Worm (Caenorhabditis elegans) whole organism, L2 larva: Measurements from ENCODE around the gene copz-1.

Experiments
- C34F6.9 ChIP-seq: fragments of 150-350 bp; optimal IDR thresholded peaks from 2 replicates; lab custom pipeline; 2014; ENCODE audit warnings: missing biosample characterization, missing genetic modification characterization
- F13H6.1 ChIP-seq: sonication (generic microtip); optimal IDR thresholded peaks from 2 replicates; lab custom pipeline; 2016; ENCODE audit warnings: missing genetic modification characterization, missing compliant biosample characterization
- R02D3.7 ChIP-seq: fragments of 150-350 bp; optimal IDR thresholded peaks from 2 replicates; lab custom pipeline; 2014; ENCODE audit warnings: missing biosample characterization, missing genetic modification characterization
- Y55F3AM.14 ChIP-seq: fragments of 200-800 bp; sonication (Bioruptor generic); optimal IDR thresholded peaks from 2 replicates; lab custom pipeline; 2018; ENCODE audit warnings: mild to moderate bottlenecking, missing genetic modification characterization, missing compliant biosample characterization
- ZK546.5 ChIP-seq: sonication (generic microtip); optimal IDR thresholded peaks from 2 replicates; lab custom pipeline; 2017; ENCODE audit warnings: missing biosample characterization, missing genetic modification characterization
- alr-1 ChIP-seq: fragments of 150-350 bp; optimal IDR thresholded peaks from 2 replicates; lab custom pipeline; 2014; ENCODE audit warnings: missing biosample characterization, missing genetic modification characterization
- aly-2 ChIP-seq: fragments of 150-350 bp; optimal IDR thresholded peaks from 2 replicates; lab custom pipeline; 2014; ENCODE audit warnings: missing biosample characterization, missing genetic modification characterization
- ama-1 ChIP-seq: fragments of 150-350 bp; optimal IDR thresholded peaks from 2 replicates; lab custom pipeline; 2018; ENCODE audit warnings: inconsistent platforms
- blmp-1 ChIP-seq: sonication (generic microtip); optimal IDR thresholded peaks from 2 replicates; lab custom pipeline; 2017; ENCODE audit warnings: missing genetic modification characterization, mild to moderate bottlenecking, missing compliant biosample characterization, antibody characterized with exemption, moderate library complexity; ENCODE audit not compliant: insufficient read depth
- ceh-16 ChIP-seq: fragments of 150-350 bp; optimal IDR thresholded peaks from 2 replicates; lab custom pipeline; 2014; ENCODE audit warnings: missing biosample characterization, missing genetic modification characterization
- ceh-82 ChIP-seq: fragments of 150-350 bp; optimal IDR thresholded peaks from 2 replicates; lab custom pipeline; 2014; ENCODE audit warnings: missing biosample characterization, missing genetic modification characterization
- crh-2 ChIP-seq: sonication (generic microtip); optimal IDR thresholded peaks from 2 replicates; lab custom pipeline; 2017; ENCODE audit warnings: missing biosample characterization, missing genetic modification characterization
- dmd-4 ChIP-seq: sonication (generic microtip); optimal IDR thresholded peaks from 2 replicates; lab custom pipeline; 2017; ENCODE audit warnings: missing biosample characterization, missing genetic modification characterization
- egl-27 ChIP-seq: sonication (generic microtip); optimal IDR thresholded peaks from 3 replicates; lab custom pipeline; 2017; ENCODE audit warnings: missing biosample characterization, missing genetic modification reagents, missing genetic modification characterization
- elt-1 ChIP-seq: fragments of 150-350 bp; optimal IDR thresholded peaks from 2 replicates; lab custom pipeline; 2014; ENCODE audit warnings: missing biosample characterization, missing genetic modification characterization
- elt-3 ChIP-seq: sonication (generic microtip); optimal IDR thresholded peaks from 2 replicates; lab custom pipeline; 2017; ENCODE audit warnings: missing biosample characterization, missing genetic modification characterization
- fos-1 ChIP-seq: fragments of 150-350 bp; optimal IDR thresholded peaks from 2 replicates; lab custom pipeline; 2014; ENCODE audit warnings: missing biosample characterization, missing genetic modification characterization
- gmeb-1 ChIP-seq: fragments of 150-350 bp; optimal IDR thresholded peaks from 2 replicates; lab custom pipeline; 2014; ENCODE audit warnings: missing biosample characterization, missing genetic modification characterization
- lin-11 ChIP-seq: fragments of 150-350 bp; sonication (generic microtip); optimal IDR thresholded peaks from 2 replicates; lab custom pipeline; 2014; ENCODE audit warnings: missing biosample characterization, missing genetic modification characterization, inconsistent platforms, mixed read lengths
- lin-13 ChIP-seq: fragments of 150-350 bp; optimal IDR thresholded peaks from 2 replicates; lab custom pipeline; 2014; ENCODE audit warnings: missing biosample characterization, missing genetic modification reagents, missing genetic modification characterization
- lin-39 ChIP-seq: fragments of 150-350 bp; optimal IDR thresholded peaks from 2 replicates; lab custom pipeline; 2014; ENCODE audit warnings: missing biosample characterization, missing genetic modification reagents, missing genetic modification characterization
- lsy-2 ChIP-seq, 2 experiments: fragments of 150-350 bp in 1 of 2; sonication (generic microtip) in 1 of 2; optimal IDR thresholded peaks; 2 replicates each; lab custom pipeline; 2014 to 2017; ENCODE audit warnings: missing biosample characterization in 2 of 2, missing genetic modification characterization in 2 of 2
- mab-5 ChIP-seq: fragments of 150-350 bp; optimal IDR thresholded peaks from 2 replicates; lab custom pipeline; 2014; ENCODE audit warnings: missing biosample characterization, missing genetic modification characterization
- mbf-1 ChIP-seq: sonication (generic microtip); optimal IDR thresholded peaks from 2 replicates; lab custom pipeline; 2017; ENCODE audit warnings: missing biosample characterization, missing genetic modification characterization
- mdl-1 ChIP-seq, 2 experiments: fragments of 150-350 bp in 1 of 2; sonication (generic microtip) in 1 of 2; optimal IDR thresholded peaks; 2 replicates each; lab custom pipeline; 2017; ENCODE audit warnings: missing biosample characterization in 2 of 2, missing genetic modification characterization in 2 of 2
- nhr-10 ChIP-seq: sonication (generic microtip); optimal IDR thresholded peaks from 2 replicates; lab custom pipeline; 2017; ENCODE audit warnings: missing biosample characterization, missing genetic modification characterization
- nhr-11 ChIP-seq: fragments of 150-350 bp; optimal IDR thresholded peaks from 2 replicates; lab custom pipeline; 2014; ENCODE audit warnings: missing biosample characterization, missing genetic modification characterization
- nhr-12 ChIP-seq: fragments of 150-350 bp; optimal IDR thresholded peaks from 2 replicates; lab custom pipeline; 2014; ENCODE audit warnings: missing biosample characterization, missing genetic modification characterization
- nhr-129 ChIP-seq: fragments of 150-350 bp; optimal IDR thresholded peaks from 2 replicates; lab custom pipeline; 2014; ENCODE audit warnings: missing biosample characterization, missing genetic modification characterization
- nhr-21 ChIP-seq: fragments of 150-350 bp; optimal IDR thresholded peaks from 2 replicates; lab custom pipeline; 2014; ENCODE audit warnings: missing biosample characterization, missing genetic modification characterization
- nhr-23 ChIP-seq: fragments of 150-350 bp; optimal IDR thresholded peaks from 2 replicates; lab custom pipeline; 2014; ENCODE audit warnings: missing biosample characterization, missing genetic modification reagents, missing genetic modification characterization
- nhr-237 ChIP-seq: fragments of 150-350 bp; optimal IDR thresholded peaks from 2 replicates; lab custom pipeline; 2014; ENCODE audit warnings: missing biosample characterization, missing genetic modification characterization
- nhr-25 ChIP-seq: fragments of 150-350 bp; sonication (generic microtip); optimal IDR thresholded peaks from 3 replicates; lab custom pipeline; 2014; ENCODE audit warnings: missing biosample characterization, missing genetic modification characterization
- nhr-6 ChIP-seq: fragments of 150-350 bp; optimal IDR thresholded peaks from 2 replicates; lab custom pipeline; 2014; ENCODE audit warnings: missing biosample characterization, missing genetic modification characterization
- nhr-77 ChIP-seq: fragments of 150-350 bp; optimal IDR thresholded peaks from 2 replicates; lab custom pipeline; 2014; ENCODE audit warnings: missing biosample characterization, missing genetic modification characterization
- peb-1 ChIP-seq: fragments of 150-350 bp; optimal IDR thresholded peaks from 2 replicates; lab custom pipeline; 2014; ENCODE audit warnings: missing biosample characterization, missing genetic modification characterization
- sem-4 ChIP-seq: fragments of 150-350 bp; optimal IDR thresholded peaks from 2 replicates; lab custom pipeline; 2014; ENCODE audit warnings: missing biosample characterization, missing genetic modification reagents, missing genetic modification characterization
- skn-1 ChIP-seq: sonication (generic microtip); optimal IDR thresholded peaks from 2 replicates; lab custom pipeline; 2017; ENCODE audit warnings: missing biosample characterization, missing genetic modification characterization
- sma-3 ChIP-seq: sonication (generic microtip); optimal IDR thresholded peaks from 2 replicates; lab custom pipeline; 2016; ENCODE audit warnings: missing genetic modification reagents, missing genetic modification characterization, missing compliant biosample characterization
- sma-9 ChIP-seq, 2 experiments: fragments of 150-350 bp in 1 of 2; sonication (generic microtip) in 1 of 2; optimal IDR thresholded peaks; 2 replicates each; lab custom pipeline; 2014 to 2016; ENCODE audit warnings: missing genetic modification characterization in 2 of 2, mild to moderate bottlenecking in 1 of 2, missing biosample characterization in 1 of 2, missing compliant biosample characterization in 1 of 2, missing genetic modification reagents in 1 of 2, moderate library complexity in 1 of 2
- snpc-4 ChIP-seq: fragments of 150-350 bp; optimal IDR thresholded peaks from 2 replicates; lab custom pipeline; 2014; ENCODE audit warnings: missing biosample characterization, missing genetic modification characterization
- unc-39 ChIP-seq: fragments of 150-350 bp; optimal IDR thresholded peaks from 2 replicates; lab custom pipeline; 2014; ENCODE audit warnings: missing biosample characterization, missing genetic modification characterization
- unc-55 ChIP-seq: fragments of 150-350 bp; sonication (generic microtip); optimal IDR thresholded peaks from 3 replicates; lab custom pipeline; 2014; ENCODE audit warnings: missing biosample characterization, missing genetic modification reagents, missing genetic modification characterization
- unc-62 ChIP-seq: fragments of 150-350 bp; optimal IDR thresholded peaks from 2 replicates; lab custom pipeline; 2014; ENCODE audit warnings: missing biosample characterization, missing genetic modification reagents, missing genetic modification characterization
- zag-1 ChIP-seq: fragments of 150-350 bp; optimal IDR thresholded peaks from 2 replicates; lab custom pipeline; 2014; ENCODE audit warnings: missing biosample characterization, missing genetic modification characterization
- ztf-1 ChIP-seq: fragments of 200-800 bp; sonication (Bioruptor generic); conservative IDR thresholded peaks from 2 replicates; pipeline ENCODE4 v1.3.6; 2022; ENCODE audit warnings: missing genetic modification characterization, missing compliant biosample characterization
- ztf-11 ChIP-seq: sonication (generic microtip); optimal IDR thresholded peaks from 2 replicates; lab custom pipeline; 2017; ENCODE audit warnings: missing biosample characterization, missing genetic modification characterization
- ztf-4 ChIP-seq: fragments of 150-350 bp; optimal IDR thresholded peaks from 2 replicates; lab custom pipeline; 2014; ENCODE audit warnings: missing biosample characterization, missing genetic modification characterization

Gene copz-1

DNA sequence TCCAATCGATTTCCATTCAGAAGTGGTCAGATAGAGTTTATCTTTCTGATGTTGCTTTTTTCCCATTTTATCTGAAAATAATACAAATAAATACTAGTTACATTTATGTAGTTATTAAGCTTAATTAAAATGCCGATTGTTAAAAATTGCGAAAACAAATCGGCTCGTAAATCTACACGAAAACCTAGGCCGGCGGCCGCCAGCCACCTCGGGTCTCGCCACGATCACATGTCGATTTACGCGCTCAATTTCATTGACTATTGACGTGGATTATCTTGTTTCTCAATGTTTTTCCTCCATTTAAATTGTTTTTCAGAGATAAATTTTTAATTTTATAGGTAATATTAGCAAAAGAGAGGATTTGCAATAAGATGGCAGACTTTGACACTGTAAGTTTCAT, at the start of gene copz-1, which contains the start of gene cyn-4:
Gene copz-1, plus strand, starts transcription at position 339 of the 400 bp plus-strand sequence.
Gene cyn-4, minus strand, starts transcription at position 71 of the 400 bp plus-strand sequence.
- TF ChIP-seq R02D3.7 (tag; lab: Kevin White, UChicago) (peak; percentile 94), nhr-23 (no peak), peb-1 (tag; lab: Kevin White, UChicago) (no peak), ztf-4 (peak; percentile 44), zag-1 (tag; lab: Kevin White, UChicago) (no peak), skn-1 (no peak), nhr-77 (tag; lab: Kevin White, UChicago) (no peak), unc-62 (GFP tag; lab: Kevin White, UChicago) (no peak), nhr-11 (tag; lab: Kevin White, UChicago) (no peak), nhr-129 (peak; percentile 48), lin-11 (tag; lab: Kevin White, UChicago) (peak; percentile 88), gmeb-1 (tag; lab: Kevin White, UChicago) (peak; percentile 74), lin-39 (tag; lab: Kevin White, UChicago) (no peak), fos-1 (tag; lab: Kevin White, UChicago) (peak; percentile 53), nhr-12 (tag; lab: Kevin White, UChicago) (no peak), nhr-237 (tag; lab: Kevin White, UChicago) (no peak), ama-1 (lab: Kevin White, UChicago) (no peak), lsy-2 (tag; optimal IDR thresholded peaks at IDR 0.05; lab: Kevin White, UChicago) (peak; percentile 79 to 95), elt-3 (tag; lab: Kevin White, UChicago) (no peak), nhr-10 (no peak), lin-13 (GFP tag; lab: Kevin White, UChicago) (peak; percentile 78), ztf-1 (GFP tag; lab: Robert Waterston, UW) (no peak), nhr-25 (peak; percentile 72), blmp-1 (tag; lab: Kevin White, UChicago) (no peak), nhr-6 (tag; lab: Kevin White, UChicago) (no peak), mdl-1 (tag; optimal IDR thresholded peaks at IDR 0.05; lab: Kevin White, UChicago) (no peak), sma-3 (GFP tag; lab: Kevin White, UChicago) (peak; percentile 86), sem-4 (tag; lab: Kevin White, UChicago) (peak; percentile 58), nhr-21 (tag; lab: Kevin White, UChicago) (peak; percentile 60), aly-2 (no peak), Y55F3AM.14 (GFP tag; lab: Kevin White, UChicago) (no peak), elt-1 (no peak), ceh-82 (peak; percentile 22), alr-1 (tag; lab: Kevin White, UChicago) (no peak), ceh-16 (tag; lab: Kevin White, UChicago) (peak; percentile 57), unc-39 (tag; lab: Kevin White, UChicago) (no peak), dmd-4 (tag; lab: Kevin White, UChicago) (no peak), snpc-4 (tag; lab: Kevin White, UChicago) (peak; percentile 11), unc-55 (peak; percentile 90), C34F6.9 (peak; percentile 88), sma-9 (GFP tag; optimal IDR thresholded peaks at IDR 0.05; lab: Kevin White, UChicago) (peak; percentile 87), sma-9 (tag; optimal IDR thresholded peaks at IDR 0.05; lab: Kevin White, UChicago) (no peak), ZK546.5 (tag; lab: Kevin White, UChicago) (no peak), egl-27 (tag; lab: Kevin White, UChicago) (no peak), F13H6.1 (peak; percentile 79), crh-2 (peak; percentile 92), mab-5 (tag; lab: Kevin White, UChicago) (peak; percentile 42), mbf-1 (tag; lab: Kevin White, UChicago) (no peak), ztf-11 (no peak)
- TF ChIP-seq, all 48 proteins: peak for 21
